Worm (Caenorhabditis elegans): Measurements from ENCODE around the gene F47E1.2.

ce11 chrX:9102150-9102549 lies 44.7 kb downstream of the F47E1.2 start:
- no peak for TF ChIP-seq snpc-4 (tag; optimal IDR thresholded peaks at IDR 0.05)
- TF ChIP-seq blmp-1 (tag; optimal IDR thresholded peaks at IDR 0.05) = peak; percentile 58
- TF ChIP-seq lsy-2 (tag; optimal IDR thresholded peaks at IDR 0.05) = no peak
- TF ChIP-seq bed-3 (GFP tag; optimal IDR thresholded peaks at IDR 0.05) = peak; percentile 12
- TF ChIP-seq lin-13 (tag; optimal IDR thresholded peaks at IDR 0.05) = no peak
- no peak for TF ChIP-seq elt-3 (tag; optimal IDR thresholded peaks at IDR 0.05)
- TF ChIP-seq ztf-11 (tag; optimal IDR thresholded peaks at IDR 0.05) = no peak
- TF ChIP-seq nhr-12 (tag; optimal IDR thresholded peaks at IDR 0.05) = no peak
- TF ChIP-seq ceh-39 (tag; optimal IDR thresholded peaks at IDR 0.05) = no peak
- TF ChIP-seq pha-4 (tag; optimal IDR thresholded peaks at IDR 0.05) = peak; percentile 77
- peak; percentile 8 for TF ChIP-seq nhr-237 (tag; optimal IDR thresholded peaks at IDR 0.05)
- no peak for TF ChIP-seq unc-39 (tag; optimal IDR thresholded peaks at IDR 0.05)
- no peak for TF ChIP-seq unc-120 (tag; optimal IDR thresholded peaks at IDR 0.05; ENCODE audit: poor library complexity, severe bottlenecking)
